Worm (Caenorhabditis elegans) whole organism, L2 larva: ENCODE results near the gene cox-16.

ENCODE experiments used
- C34F6.9 ChIP-seq: fragments of 150-350 bp; optimal IDR thresholded peaks from 2 replicates; lab custom pipeline; 2014; ENCODE audit warnings: missing biosample characterization, missing genetic modification characterization
- ZK546.5 ChIP-seq: sonication (generic microtip); optimal IDR thresholded peaks from 2 replicates; lab custom pipeline; 2017; ENCODE audit warnings: missing biosample characterization, missing genetic modification characterization
- aly-2 ChIP-seq: fragments of 150-350 bp; optimal IDR thresholded peaks from 2 replicates; lab custom pipeline; 2014; ENCODE audit warnings: missing biosample characterization, missing genetic modification characterization
- elt-3 ChIP-seq: sonication (generic microtip); optimal IDR thresholded peaks from 2 replicates; lab custom pipeline; 2017; ENCODE audit warnings: missing biosample characterization, missing genetic modification characterization
- lin-13 ChIP-seq: fragments of 150-350 bp; optimal IDR thresholded peaks from 2 replicates; lab custom pipeline; 2014; ENCODE audit warnings: missing biosample characterization, missing genetic modification reagents, missing genetic modification characterization
- nhr-12 ChIP-seq: fragments of 150-350 bp; optimal IDR thresholded peaks from 2 replicates; lab custom pipeline; 2014; ENCODE audit warnings: missing biosample characterization, missing genetic modification characterization
- nhr-77 ChIP-seq: fragments of 150-350 bp; optimal IDR thresholded peaks from 2 replicates; lab custom pipeline; 2014; ENCODE audit warnings: missing biosample characterization, missing genetic modification characterization
- zag-1 ChIP-seq: fragments of 150-350 bp; optimal IDR thresholded peaks from 2 replicates; lab custom pipeline; 2014; ENCODE audit warnings: missing biosample characterization, missing genetic modification characterization

DNA sequence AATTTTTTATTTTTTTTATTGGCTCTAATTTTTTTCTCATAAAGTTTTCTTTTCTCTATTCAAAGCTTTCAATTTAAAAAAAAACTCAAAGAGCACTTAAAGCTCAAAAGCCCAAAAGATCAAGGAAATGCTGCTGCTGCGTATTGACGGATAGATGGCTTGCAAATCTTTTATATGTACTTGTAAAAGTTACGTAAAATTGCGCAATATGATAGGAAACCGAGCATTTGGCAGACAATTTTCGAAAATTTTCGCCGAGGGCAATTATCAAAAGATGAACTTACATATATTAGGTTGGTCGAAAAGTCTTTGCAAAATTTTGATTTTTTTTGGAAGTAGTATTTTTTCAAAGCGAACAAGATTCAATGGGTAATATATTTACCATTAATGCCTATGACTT, 12.5 kb upstream of the cox-16 start:
- no peak for TF ChIP-seq zag-1 (tag; lab: Kevin White, UChicago)
- TF ChIP-seq nhr-12 (tag; lab: Kevin White, UChicago) = no peak
- no peak for TF ChIP-seq C34F6.9 (tag; lab: Kevin White, UChicago)
- no peak for TF ChIP-seq elt-3
- no peak for TF ChIP-seq ZK546.5
- TF ChIP-seq nhr-77 (tag; lab: Kevin White, UChicago) = no peak
- no peak for TF ChIP-seq aly-2
- TF ChIP-seq lin-13 = no peak
